Fruit fly (Drosophila melanogaster): ENCODE data around the gene CG32112.
A peak's percentile ranks its signal among the peaks of the same experiment; 100 is the strongest.

CG32112 gene

dm6 chr3L:12725749-12726148 lies 15.8 kb upstream of the CG32112 start (continued):
- TF ChIP-seq CG9727 (GFP tag; optimal IDR thresholded peaks at IDR 0.05) (peak; percentile 61), Awh (GFP tag; IDR thresholded peaks at IDR 0.05) (no peak), lola (GFP tag; optimal IDR thresholded peaks at IDR 0.05) (peak in 1 of 3 experiments; percentile 4), CG8290 (GFP tag; optimal IDR thresholded peaks at IDR 0.05) (no peak), CG8290 (tag; optimal IDR thresholded peaks at IDR 0.05) (no peak), CG2202 (tag; optimal IDR thresholded peaks at IDR 0.05) (no peak), CG4707 (GFP tag; optimal IDR thresholded peaks at IDR 0.05) (no peak), ci (GFP tag; IDR thresholded peaks at IDR 0.05) (0 out of 3 replicates have a peak, but pooled peaks have one; percentile 49), CG17802 (tag; optimal IDR thresholded peaks at IDR 0.05) (no peak), Ets97D (GFP tag; optimal IDR thresholded peaks at IDR 0.05) (no peak), CG11247 (GFP tag; IDR thresholded peaks at IDR 0.05) (no peak), CG33213 (GFP tag; optimal IDR thresholded peaks at IDR 0.05) (no peak), insv (GFP tag; optimal IDR thresholded peaks at IDR 0.05) (no peak), bbx (GFP tag; IDR thresholded peaks at IDR 0.05; ENCODE audit: partially characterized antibody) (no peak), CG8924 (tag; optimal IDR thresholded peaks at IDR 0.05) (no peak), ac (GFP tag; optimal IDR thresholded peaks at IDR 0.05) (no peak), sima (GFP tag; optimal IDR thresholded peaks at IDR 0.05) (no peak), NfI (GFP tag; optimal IDR thresholded peaks at IDR 0.05) (no peak), dan (GFP tag; IDR thresholded peaks at IDR 0.05) (no peak), dati (GFP tag; IDR thresholded peaks at IDR 0.05) (no peak), Doc3 (GFP tag; IDR thresholded peaks at IDR 0.05; ENCODE audit: partially characterized antibody) (no peak), ab (GFP tag; optimal IDR thresholded peaks at IDR 0.05) (no peak), CG10267 (tag; optimal IDR thresholded peaks at IDR 0.05) (peak; percentile 10), cato (GFP tag; optimal IDR thresholded peaks at IDR 0.05; ENCODE audit: borderline replicate concordance) (no peak), CG18619 (GFP tag; optimal IDR thresholded peaks at IDR 0.05) (no peak), Poxn (GFP tag; IDR thresholded peaks at IDR 0.05) (no peak), Antp (GFP tag; optimal IDR thresholded peaks at IDR 0.05) (no peak), CG12219 (GFP tag; optimal IDR thresholded peaks at IDR 0.05) (no peak), sna (GFP tag; IDR thresholded peaks at IDR 0.05; ENCODE audit: partially characterized antibody) (no peak), Fer1 (GFP tag; optimal IDR thresholded peaks at IDR 0.05) (no peak), CG10321 (GFP tag; IDR thresholded peaks at IDR 0.05) (no peak), Hmr (GFP tag; optimal IDR thresholded peaks at IDR 0.05) (no peak), CG9437 (GFP tag; optimal IDR thresholded peaks at IDR 0.05) (no peak), CG11085 (GFP tag; IDR thresholded peaks at IDR 0.05) (no peak), seq (GFP tag; IDR thresholded peaks at IDR 0.05) (no peak), tin (GFP tag; optimal IDR thresholded peaks at IDR 0.05) (peak; percentile 30), ro (GFP tag; IDR thresholded peaks at IDR 0.05) (0 out of 2 replicates have a peak, but pooled peaks have one; percentile 6), Oli (tag; optimal IDR thresholded peaks at IDR 0.05) (no peak), Sin3A (optimal IDR thresholded peaks at IDR 0.05) (no peak), Hmx (GFP tag; optimal IDR thresholded peaks at IDR 0.05) (no peak), ssp (GFP tag; IDR thresholded peaks at IDR 0.05) (no peak), E2f2 (GFP tag; IDR thresholded peaks at IDR 0.05) (peak; percentile 8; the same call in 1 of the 2 replicates), CG13123 (GFP tag; optimal IDR thresholded peaks at IDR 0.05) (no peak), inv (GFP tag; IDR thresholded peaks at IDR 0.05; ENCODE audit: partially characterized antibody) (no peak), Drgx (GFP tag; IDR thresholded peaks at IDR 0.05) (peak; percentile 48), CG13894 (tag; optimal IDR thresholded peaks at IDR 0.05) (no peak), vvl (GFP tag; IDR thresholded peaks at IDR 0.05) (0 out of 2 replicates have a peak, but pooled peaks have one; percentile 35), D19B (GFP tag; optimal IDR thresholded peaks at IDR 0.05) (no peak), Sry-β (GFP tag; optimal IDR thresholded peaks at IDR 0.05) (no peak), Nf-YA (GFP tag; IDR thresholded peaks at IDR 0.05) (no peak), CG9817 (tag; optimal IDR thresholded peaks at IDR 0.05) (no peak), BEAF-32 (GFP tag; optimal IDR thresholded peaks at IDR 0.05) (no peak)
